Fruit fly (Drosophila melanogaster): ENCODE measurements around the gene CG43392.

DNA sequence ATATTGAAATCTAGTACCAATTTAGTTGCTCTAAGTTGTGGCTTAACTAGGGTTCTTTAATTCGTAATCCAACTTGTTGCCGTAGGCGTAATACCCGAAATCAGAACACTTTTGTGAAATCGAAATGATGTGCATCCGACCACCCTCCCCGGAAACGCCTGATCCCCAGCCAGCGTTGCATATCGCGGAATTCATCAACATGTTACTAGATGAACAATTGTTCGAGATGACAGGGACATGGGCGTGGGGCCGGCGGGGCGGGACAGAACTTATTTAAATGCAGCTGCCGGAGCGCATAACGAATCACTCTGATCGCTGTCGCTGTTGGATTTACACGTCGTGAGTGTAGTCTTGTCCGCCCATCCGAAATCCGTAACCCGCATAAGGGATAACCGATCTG, 44.7 kb downstream of the CG43392 start, which contains the start of gene Act79B:
- TF ChIP-seq CG6276 (GFP tag; optimal IDR thresholded peaks at IDR 0.05) (no peak), lz (GFP tag; optimal IDR thresholded peaks at IDR 0.05) (no peak), dsx (GFP tag; optimal IDR thresholded peaks at IDR 0.05; ENCODE audit: poor library complexity, severe bottlenecking) (no peak), Ets21C (GFP tag; optimal IDR thresholded peaks at IDR 0.05) (no peak), Sox15 (GFP tag; optimal IDR thresholded peaks at IDR 0.05) (no peak), svp (GFP tag) (peak; percentile 22), CG34406 (GFP tag; optimal IDR thresholded peaks at IDR 0.05) (no peak), CG6808 (GFP tag; optimal IDR thresholded peaks at IDR 0.05) (no peak), esn (GFP tag; optimal IDR thresholded peaks at IDR 0.05) (no peak)
